Worm (Caenorhabditis elegans) whole organism, L1 larva: ENCODE results near the gene sru-9.
A peak's percentile ranks its signal among the peaks of the same experiment; 100 is the strongest.
"Not testable (repeated sequence)": the region's sequence is repeated elsewhere in the genome, so short reads cannot be mapped to it uniquely, and the experiment has no call there.

Experiments
- C34B4.2 ChIP-seq: sonication (generic microtip); optimal IDR thresholded peaks from 2 replicates; lab custom pipeline; 2017; ENCODE audit warnings: mild to moderate bottlenecking, missing genetic modification characterization, missing compliant biosample characterization
- F16B12.6 ChIP-seq: fragments of 150-350 bp; optimal IDR thresholded peaks from 2 replicates; lab custom pipeline; 2014; ENCODE audit warnings: missing biosample characterization, missing genetic modification characterization
- Y116A8C.19 ChIP-seq: sonication (generic microtip); optimal IDR thresholded peaks from 2 replicates; lab custom pipeline; 2016; ENCODE audit warnings: missing compliant biosample characterization, missing genetic modification characterization, borderline replicate concordance
- aha-1 ChIP-seq: fragments of 150-350 bp; optimal IDR thresholded peaks from 2 replicates; lab custom pipeline; 2014; ENCODE audit warnings: missing biosample characterization, missing genetic modification characterization
- ceh-88 ChIP-seq: fragments of 200-800 bp; sonication (Bioruptor generic); IDR thresholded peaks from 2 replicates; pipeline ENCODE4 v1.3.6; 2022; ENCODE audit warnings: missing genetic modification characterization, missing compliant biosample characterization
- dsc-1 ChIP-seq: sonication (generic microtip); optimal IDR thresholded peaks from 2 replicates; lab custom pipeline; 2016; ENCODE audit warnings: mild to moderate bottlenecking, missing genetic modification characterization, missing compliant biosample characterization
- efl-1 ChIP-seq, 4 experiments: fragments of 150-350 bp; optimal IDR thresholded peaks in 3 of 4; peaks in 1 of 4; 1 replicate in 1 of 4; 2 replicates in 3 of 4; lab custom pipeline; 2014; ENCODE audit warnings: missing biosample characterization in 2 of 4, missing genetic modification characterization in 2 of 4, missing genetic modification reagents in 2 of 4
- egl-13 ChIP-seq: sonication (generic microtip); optimal IDR thresholded peaks from 2 replicates; lab custom pipeline; 2016; ENCODE audit warnings: missing genotype, missing genetic modification reagents, missing genetic modification characterization, missing compliant biosample characterization
- egl-27 ChIP-seq, 2 experiments: fragments of 150-350 bp in 1 of 2; sonication (generic microtip); optimal IDR thresholded peaks; 3 replicates each; lab custom pipeline; 2017 to 2018; ENCODE audit warnings: missing biosample characterization in 2 of 2, missing genetic modification characterization in 2 of 2, missing genetic modification reagents in 2 of 2
- elt-2 ChIP-seq: sonication (generic microtip); optimal IDR thresholded peaks from 2 replicates; lab custom pipeline; 2016; ENCODE audit warnings: missing genetic modification characterization, mild to moderate bottlenecking, inconsistent platforms, missing compliant biosample characterization, missing genetic modification reagents
- fkh-10 ChIP-seq: sonication (generic microtip); optimal IDR thresholded peaks from 2 replicates; lab custom pipeline; 2017; ENCODE audit warnings: missing biosample characterization, missing genetic modification reagents, missing genetic modification characterization
- fkh-4 ChIP-seq: sonication (generic microtip); optimal IDR thresholded peaks from 2 replicates; lab custom pipeline; 2016; ENCODE audit warnings: missing compliant biosample characterization, missing genetic modification characterization, borderline replicate concordance
- fos-1 ChIP-seq: fragments of 150-350 bp; optimal IDR thresholded peaks from 2 replicates; lab custom pipeline; 2014; ENCODE audit warnings: missing biosample characterization, missing genetic modification characterization
- hlh-17 ChIP-seq: fragments of 200-800 bp; sonication (Bioruptor generic); optimal IDR thresholded peaks from 2 replicates; lab custom pipeline; 2018; ENCODE audit warnings: missing genetic modification characterization, mild to moderate bottlenecking, missing compliant biosample characterization, moderate library complexity, borderline replicate concordance
- irx-1 ChIP-seq: sonication (generic microtip); optimal IDR thresholded peaks from 2 replicates; lab custom pipeline; 2016; ENCODE audit warnings: missing genetic modification characterization, missing compliant biosample characterization
- isw-1 ChIP-seq: fragments of 200-800 bp; sonication (Bioruptor generic); IDR thresholded peaks from 2 replicates; pipeline ENCODE4 v1.3.6; 2022; ENCODE audit warnings: missing genetic modification characterization, missing compliant biosample characterization
- lin-35 ChIP-seq, 2 experiments: fragments of 150-350 bp; optimal IDR thresholded peaks; 2 replicates each; lab custom pipeline; 2014; ENCODE audit warnings: missing biosample characterization in 2 of 2, missing genetic modification characterization in 2 of 2, missing genetic modification reagents in 2 of 2
- lin-39 ChIP-seq: fragments of 150-350 bp; optimal IDR thresholded peaks from 2 replicates; lab custom pipeline; 2014; ENCODE audit warnings: missing biosample characterization, missing genetic modification reagents, missing genetic modification characterization
- lsy-2 ChIP-seq, 2 experiments: fragments of 150-350 bp; optimal IDR thresholded peaks; 2 replicates each; lab custom pipeline; 2014; ENCODE audit warnings: missing biosample characterization in 2 of 2, missing genetic modification characterization in 2 of 2
- mef-2 ChIP-seq: fragments of 150-350 bp; optimal IDR thresholded peaks from 2 replicates; lab custom pipeline; 2014; ENCODE audit warnings: missing biosample characterization, missing genetic modification characterization
- mep-1 ChIP-seq: fragments of 150-350 bp; optimal IDR thresholded peaks from 2 replicates; lab custom pipeline; 2014; ENCODE audit warnings: missing biosample characterization, missing genetic modification characterization
- nhr-12 ChIP-seq: sonication (generic microtip); optimal IDR thresholded peaks from 2 replicates; lab custom pipeline; 2017; ENCODE audit warnings: missing biosample characterization, missing genetic modification characterization
- nhr-19 ChIP-seq: fragments of 200-800 bp; sonication (Bioruptor generic); conservative IDR thresholded peaks from 2 replicates; pipeline ENCODE4 v1.3.6; 2022; ENCODE audit warnings: missing genetic modification characterization, missing compliant biosample characterization
- nhr-47 ChIP-seq: sonication (generic microtip); optimal IDR thresholded peaks from 2 replicates; lab custom pipeline; 2016; ENCODE audit warnings: mild to moderate bottlenecking, missing genetic modification characterization, moderate library complexity, missing compliant biosample characterization
- nhr-71 ChIP-seq: sonication (generic microtip); optimal IDR thresholded peaks from 2 replicates; lab custom pipeline; 2016; ENCODE audit warnings: mild to moderate bottlenecking, missing genetic modification characterization, moderate library complexity, missing compliant biosample characterization
- nhr-84 ChIP-seq: sonication (generic microtip); optimal IDR thresholded peaks from 2 replicates; lab custom pipeline; 2017; ENCODE audit warnings: missing biosample characterization, missing genetic modification characterization
- nhr-85 ChIP-seq: sonication (generic microtip); peaks from one replicate; lab custom pipeline; 2016; ENCODE audit warnings: missing genetic modification characterization, inconsistent platforms, missing compliant biosample characterization
- nhr-90 ChIP-seq: sonication (generic microtip); optimal IDR thresholded peaks from 2 replicates; lab custom pipeline; 2016; ENCODE audit warnings: mild to moderate bottlenecking, missing genetic modification characterization, missing compliant biosample characterization; ENCODE audit not compliant: poor library complexity
- pqm-1 ChIP-seq: sonication (generic microtip); optimal IDR thresholded peaks from 3 replicates; lab custom pipeline; 2017; ENCODE audit warnings: missing biosample characterization, missing genetic modification characterization
- snpc-4 ChIP-seq: fragments of 150-350 bp; optimal IDR thresholded peaks from 2 replicates; lab custom pipeline; 2014; ENCODE audit warnings: missing biosample characterization, missing genetic modification characterization
- sox-4 ChIP-seq: sonication (generic microtip); optimal IDR thresholded peaks from 2 replicates; lab custom pipeline; 2016; ENCODE audit warnings: missing genetic modification characterization, missing compliant biosample characterization
- sptf-1 ChIP-seq: fragments of 150-350 bp; optimal IDR thresholded peaks from 2 replicates; lab custom pipeline; 2014; ENCODE audit warnings: missing biosample characterization, missing genetic modification characterization
- sup-37 ChIP-seq: fragments of 200-800 bp; sonication (Bioruptor generic); optimal IDR thresholded peaks from 2 replicates; lab custom pipeline; 2018; ENCODE audit warnings: mild to moderate bottlenecking, missing genetic modification characterization, missing compliant biosample characterization
- swsn-7 ChIP-seq: sonication (generic microtip); optimal IDR thresholded peaks from 2 replicates; lab custom pipeline; 2016; ENCODE audit warnings: missing genetic modification characterization, missing compliant biosample characterization
- unc-30 ChIP-seq: sonication (generic microtip); optimal IDR thresholded peaks from 2 replicates; lab custom pipeline; 2017; ENCODE audit warnings: missing biosample characterization, missing genetic modification characterization
- unc-62 ChIP-seq: fragments of 150-350 bp; optimal IDR thresholded peaks from 2 replicates; lab custom pipeline; 2014; ENCODE audit warnings: missing biosample characterization, missing genetic modification reagents, missing genetic modification characterization
- zip-4 ChIP-seq: fragments of 200-800 bp; sonication (Bioruptor generic); optimal IDR thresholded peaks from 2 replicates; lab custom pipeline; 2018; ENCODE audit warnings: mild to moderate bottlenecking, missing genetic modification characterization, moderate library complexity, missing compliant biosample characterization
- ztf-11 ChIP-seq, 2 experiments: sonication (generic microtip); optimal IDR thresholded peaks; 2 replicates each; lab custom pipeline; 2016 to 2017; ENCODE audit warnings: missing genetic modification characterization in 2 of 2, missing biosample characterization in 1 of 2, missing compliant biosample characterization in 1 of 2

Gene sru-9

ce11 chrIV:13597813-13598212 is 9.0 kb downstream of the sru-9 start, which contains the start of gene Y45F10B.9:
TSS of gene Y45F10B.9 (minus strand) at chrIV:13597913.
- not testable (repeated sequence) for TF ChIP-seq nhr-47 (tag; lab: Kevin White, UChicago); ceh-88 (GFP tag; lab: Robert Waterston, UW); sox-4 (tag; lab: Kevin White, UChicago)

- TF ChIP-seq snpc-4 (tag; lab: Kevin White, UChicago): peak; percentile 81
- no peak for TF ChIP-seq egl-27 (tag; optimal IDR thresholded peaks at IDR 0.05; lab: Kevin White, UChicago)
- TF ChIP-seq, all 84 proteins: peak for 1
These were observed 11.8 kb downstream of the sru-9 start for ce11 chrIV:13600643-13601042.

ce11 chrIV:13601428-13601827 is 12.6 kb downstream of the sru-9 start:
- TF ChIP-seq egl-13: no peak
- no peak for TF ChIP-seq unc-30 (tag; lab: Kevin White, UChicago)
- no peak for TF ChIP-seq aha-1
- no peak for TF ChIP-seq irx-1 (tag; lab: Kevin White, UChicago)
- no peak for TF ChIP-seq fkh-4 (tag; lab: Kevin White, UChicago)
- TF ChIP-seq C34B4.2 (tag; lab: Kevin White, UChicago): no peak
- TF ChIP-seq isw-1 (GFP tag; lab: Robert Waterston, UW): no peak
- TF ChIP-seq swsn-7 (tag; lab: Kevin White, UChicago): no peak
- TF ChIP-seq pqm-1 (tag; lab: Kevin White, UChicago): no peak
- TF ChIP-seq hlh-17 (GFP tag; lab: Kevin White, UChicago): no peak
- no peak for TF ChIP-seq fos-1 (tag; lab: Kevin White, UChicago)
- no peak for TF ChIP-seq mep-1 (tag; lab: Kevin White, UChicago)
- no peak for TF ChIP-seq nhr-12
- TF ChIP-seq Y116A8C.19 (tag; lab: Kevin White, UChicago): no peak
- no peak for TF ChIP-seq lsy-2 (tag; optimal IDR thresholded peaks at IDR 0.05; lab: Kevin White, UChicago)
- no peak for TF ChIP-seq dsc-1 (tag; lab: Kevin White, UChicago)
- TF ChIP-seq, all 84 proteins: peak for 0

DNA sequence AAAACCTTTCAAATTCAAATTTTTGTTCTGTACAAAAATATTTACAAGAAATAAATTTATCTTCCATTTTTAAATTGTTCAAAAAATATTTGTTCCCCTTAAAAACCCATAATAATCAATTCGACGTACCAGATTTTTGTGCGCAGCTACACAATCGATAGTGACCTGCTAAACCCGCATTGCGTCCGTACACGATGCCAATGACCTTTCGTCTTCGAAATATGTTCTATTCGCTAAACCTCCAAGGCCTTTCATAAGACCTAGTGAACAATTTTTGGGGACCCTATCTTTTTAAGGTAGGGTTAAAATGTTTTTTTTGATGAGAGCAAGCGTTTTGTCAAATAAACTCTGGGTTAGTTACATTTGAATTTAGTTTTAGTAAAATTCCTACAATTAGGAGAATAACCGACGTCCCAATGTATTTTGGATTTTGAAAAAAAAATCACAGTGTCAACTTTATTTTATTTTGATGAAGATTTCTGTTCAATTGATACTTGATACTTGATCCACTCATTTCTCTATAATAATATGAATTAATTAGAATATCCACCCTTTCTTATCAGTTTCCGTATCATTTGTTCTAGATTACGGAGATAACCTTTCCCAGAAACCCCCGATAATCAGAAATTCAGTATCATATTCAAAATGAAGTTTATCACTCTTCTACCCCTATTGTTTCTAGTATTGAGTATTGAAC is 13.3 kb downstream of the sru-9 start, which contains the start of gene Y45F10B.59:
TSS of gene Y45F10B.59 (plus strand) at position 647 of the 697 bp plus-strand sequence.
- TF ChIP-seq nhr-90 (peak; percentile 43), zip-4 (GFP tag; lab: Kevin White, UChicago) (no peak), nhr-71 (tag; lab: Kevin White, UChicago) (no peak), nhr-84 (no peak), ztf-11 (tag; optimal IDR thresholded peaks at IDR 0.05; lab: Kevin White, UChicago) (no peak), fos-1 (tag; lab: Kevin White, UChicago) (no peak), F16B12.6 (tag; lab: Kevin White, UChicago) (no peak), snpc-4 (tag; lab: Kevin White, UChicago) (peak; percentile 86), fkh-10 (GFP tag; lab: Kevin White, UChicago) (no peak), egl-13 (no peak), efl-1 (optimal IDR thresholded peaks at IDR 0.05; lab: Kevin White, UChicago) (no peak), efl-1 (GFP tag; optimal IDR thresholded peaks at IDR 0.05 in 1 of 2; lab: Kevin White, UChicago) (peak in 1 of 2 experiments; percentile 66), sptf-1 (tag; lab: Kevin White, UChicago) (no peak), nhr-85 (tag; lab: Kevin White, UChicago) (peak; percentile 69), nhr-19 (GFP tag; lab: Robert Waterston, UW) (0 out of 2 replicates have a peak, but pooled peaks have one; percentile 16)
- TF ChIP-seq, all 84 proteins: peak for 5

ce11 chrIV:13609755-13610154 is 21.0 kb downstream of the sru-9 start, which contains the start of gene C08F11.13:
TSS of gene C08F11.13 (minus strand) at chrIV:13609892.
- no peak for TF ChIP-seq sup-37 (GFP tag; lab: Kevin White, UChicago)
- no peak for TF ChIP-seq lin-39 (tag; lab: Kevin White, UChicago)
- no peak for TF ChIP-seq unc-62
- peak; percentile 14 for TF ChIP-seq nhr-85 (tag; lab: Kevin White, UChicago)
- peak; percentile 36 for TF ChIP-seq elt-2 (tag; lab: Kevin White, UChicago)
- TF ChIP-seq lin-35 (GFP tag; optimal IDR thresholded peaks at IDR 0.05; lab: Kevin White, UChicago): peak in 1 of 2 experiments; percentile 20
- TF ChIP-seq mep-1 (tag; lab: Kevin White, UChicago): no peak
- no peak for TF ChIP-seq mef-2
